Worm (Caenorhabditis elegans) whole organism, L4 larva: ENCODE data around the gene C31E10.6.

Experiments
- F10B5.3 ChIP-seq: sonication (generic microtip); optimal IDR thresholded peaks from 2 replicates; lab custom pipeline; 2016; ENCODE audit warnings: mild to moderate bottlenecking, missing genetic modification characterization, missing compliant biosample characterization
- F26F4.8 ChIP-seq: fragments of 200-800 bp; sonication (Bioruptor generic); conservative IDR thresholded peaks from 2 replicates; pipeline ENCODE4 v1.3.6; 2022; ENCODE audit warnings: missing genetic modification characterization, missing compliant biosample characterization
- F49E8.2 ChIP-seq: sonication (generic microtip); optimal IDR thresholded peaks from 2 replicates; lab custom pipeline; 2016; ENCODE audit warnings: missing compliant biosample characterization, mild to moderate bottlenecking, missing genetic modification characterization, borderline replicate concordance
- R02D3.7 ChIP-seq: fragments of 150-350 bp; sonication (generic microtip); optimal IDR thresholded peaks from 3 replicates; lab custom pipeline; 2014; ENCODE audit warnings: missing biosample characterization, missing genetic modification characterization
- Y48G9A.11 ChIP-seq: fragments of 200-800 bp; sonication (Bioruptor generic); IDR thresholded peaks from 2 replicates; pipeline ENCODE4 v1.3.6; 2022; ENCODE audit warnings: missing genetic modification reagents, missing genetic modification characterization, missing compliant biosample characterization
- ama-1 ChIP-seq: fragments of 150-350 bp; optimal IDR thresholded peaks from 2 replicates; lab custom pipeline; 2014; ENCODE audit warnings: inconsistent platforms, mixed read lengths
- arid-1 ChIP-seq: fragments of 200-800 bp; sonication (Bioruptor generic); conservative IDR thresholded peaks from 2 replicates; pipeline ENCODE4 v1.3.6; 2022; ENCODE audit warnings: missing genetic modification reagents, missing genetic modification characterization, missing compliant biosample characterization
- ceh-20 ChIP-seq: fragments of 200-800 bp; sonication (Bioruptor generic); IDR thresholded peaks from 2 replicates; pipeline ENCODE4 v1.3.6; 2022; ENCODE audit warnings: missing genetic modification reagents, missing genetic modification characterization, missing compliant biosample characterization
- ceh-62 ChIP-seq: sonication (generic microtip); optimal IDR thresholded peaks from 2 replicates; lab custom pipeline; 2017; ENCODE audit warnings: missing biosample characterization, missing genetic modification characterization
- cey-2 ChIP-seq: sonication (generic microtip); optimal IDR thresholded peaks from 3 replicates; lab custom pipeline; 2017; ENCODE audit warnings: missing genetic modification characterization, mild to moderate bottlenecking, missing compliant biosample characterization, antibody characterized with exemption, borderline replicate concordance; ENCODE audit not compliant: insufficient read depth
- ctbp-1 ChIP-seq: fragments of 200-800 bp; sonication (Bioruptor generic); IDR thresholded peaks from 2 replicates; pipeline ENCODE4 v1.3.6; 2022; ENCODE audit warnings: missing genetic modification reagents, missing genetic modification characterization, missing compliant biosample characterization
- daf-12 ChIP-seq: fragments of 150-350 bp; optimal IDR thresholded peaks from 2 replicates; lab custom pipeline; 2014; ENCODE audit warnings: missing biosample characterization, missing genetic modification reagents, missing genetic modification characterization
- daf-19 ChIP-seq: fragments of 200-800 bp; sonication (Bioruptor generic); conservative IDR thresholded peaks from 2 replicates; pipeline ENCODE4 v1.3.6; 2022; ENCODE audit warnings: missing genetic modification characterization, missing compliant biosample characterization
- dmd-9 ChIP-seq: fragments of 200-800 bp; sonication (Bioruptor generic); IDR thresholded peaks from 2 replicates; pipeline ENCODE4 v1.3.6; 2022; ENCODE audit warnings: missing genetic modification reagents, missing genetic modification characterization, missing compliant biosample characterization
- duxl-1 ChIP-seq: sonication (generic microtip); optimal IDR thresholded peaks from 2 replicates; lab custom pipeline; 2016; ENCODE audit warnings: mild to moderate bottlenecking, missing genetic modification characterization, moderate library complexity, missing compliant biosample characterization; ENCODE audit not compliant: poor library complexity
- dve-1 ChIP-seq: sonication (generic microtip); optimal IDR thresholded peaks from 2 replicates; lab custom pipeline; 2017; ENCODE audit warnings: antibody characterized with exemption, mild to moderate bottlenecking, missing genetic modification characterization, missing compliant biosample characterization; ENCODE audit not compliant: insufficient read depth
- egl-27 ChIP-seq: sonication (generic microtip); optimal IDR thresholded peaks from 3 replicates; lab custom pipeline; 2017; ENCODE audit warnings: missing biosample characterization, missing genetic modification reagents, missing genetic modification characterization
- gei-8 ChIP-seq: fragments of 200-800 bp; sonication (Bioruptor generic); optimal IDR thresholded peaks from 2 replicates; lab custom pipeline; 2018; ENCODE audit warnings: mild to moderate bottlenecking, missing genetic modification characterization, missing compliant biosample characterization
- lin-29 ChIP-seq: fragments of 200-800 bp; sonication (Bioruptor generic); IDR thresholded peaks from 2 replicates; pipeline ENCODE4 v1.3.6; 2022; ENCODE audit warnings: missing genetic modification reagents, missing genetic modification characterization, missing compliant biosample characterization
- lin-38 ChIP-seq: fragments of 200-800 bp; sonication (Bioruptor generic); IDR thresholded peaks from 2 replicates; pipeline ENCODE4 v1.3.6; 2022; ENCODE audit warnings: missing genetic modification reagents, missing genetic modification characterization, missing compliant biosample characterization
- lin-39 ChIP-seq: fragments of 150-350 bp; optimal IDR thresholded peaks from 2 replicates; lab custom pipeline; 2014; ENCODE audit warnings: missing biosample characterization, missing genetic modification reagents, missing genetic modification characterization
- lir-3 ChIP-seq: sonication (generic microtip); optimal IDR thresholded peaks from 2 replicates; lab custom pipeline; 2016; ENCODE audit warnings: mild to moderate bottlenecking, missing genetic modification characterization, missing compliant biosample characterization
- lsy-2 ChIP-seq, 2 experiments: fragments of 150-350 bp in 1 of 2; sonication (generic microtip) in 1 of 2; optimal IDR thresholded peaks; 2 replicates each; lab custom pipeline; 2014 to 2017; ENCODE audit warnings: missing biosample characterization in 2 of 2, missing genetic modification characterization in 2 of 2
- madf-9 ChIP-seq: fragments of 200-800 bp; sonication (Bioruptor generic); conservative IDR thresholded peaks from 2 replicates; pipeline ENCODE4 v1.3.6; 2022; ENCODE audit warnings: missing genetic modification reagents, missing genetic modification characterization, missing compliant biosample characterization
- mdl-1 ChIP-seq, 2 experiments: fragments of 150-350 bp in 1 of 2; sonication (generic microtip) in 1 of 2; optimal IDR thresholded peaks; 2 replicates each; lab custom pipeline; 2014 to 2017; ENCODE audit warnings: missing biosample characterization in 2 of 2, missing genetic modification characterization in 2 of 2
- mdt-29 ChIP-seq: fragments of 200-800 bp; sonication (Bioruptor generic); IDR thresholded peaks from 2 replicates; pipeline ENCODE4 v1.3.6; 2022; ENCODE audit warnings: missing genetic modification reagents, missing genetic modification characterization, missing compliant biosample characterization
- mep-1 ChIP-seq: fragments of 150-350 bp; sonication (generic microtip); optimal IDR thresholded peaks from 3 replicates; lab custom pipeline; 2014; ENCODE audit warnings: missing biosample characterization, missing genetic modification characterization
- mxl-2 ChIP-seq: fragments of 200-800 bp; sonication (Bioruptor generic); conservative IDR thresholded peaks from 2 replicates; pipeline ENCODE4 v1.3.6; 2022; ENCODE audit warnings: missing genetic modification reagents, missing genetic modification characterization, missing compliant biosample characterization
- nhr-10 ChIP-seq: fragments of 150-350 bp; optimal IDR thresholded peaks from 2 replicates; lab custom pipeline; 2014; ENCODE audit warnings: missing biosample characterization, missing genetic modification characterization
- nhr-102 ChIP-seq: sonication (generic microtip); optimal IDR thresholded peaks from 2 replicates; lab custom pipeline; 2016; ENCODE audit warnings: mild to moderate bottlenecking, missing genetic modification characterization, moderate library complexity, missing compliant biosample characterization
- nhr-111 ChIP-seq: fragments of 200-800 bp; sonication (Bioruptor generic); optimal IDR thresholded peaks from 2 replicates; lab custom pipeline; 2018; ENCODE audit warnings: mild to moderate bottlenecking, missing genetic modification characterization, missing compliant biosample characterization
- nhr-41 ChIP-seq: fragments of 200-800 bp; sonication (Bioruptor generic); IDR thresholded peaks from 2 replicates; pipeline ENCODE4 v1.3.6; 2022; ENCODE audit warnings: missing genetic modification reagents, missing genetic modification characterization, missing compliant biosample characterization
- nhr-76 ChIP-seq: fragments of 150-350 bp; optimal IDR thresholded peaks from 2 replicates; lab custom pipeline; 2014; ENCODE audit warnings: missing biosample characterization, missing genetic modification characterization
- nhr-77 ChIP-seq: fragments of 150-350 bp; optimal IDR thresholded peaks from 2 replicates; lab custom pipeline; 2014; ENCODE audit warnings: missing biosample characterization, missing genetic modification characterization
- pha-4 ChIP-seq, 2 experiments: fragments of 150-350 bp in 1 of 2; fragments of 200-800 bp in 1 of 2; sonication (Bioruptor generic) in 1 of 2; IDR thresholded peaks in 1 of 2; optimal IDR thresholded peaks in 1 of 2; 2 replicates each; pipeline versions ENCODE4 v1.3.6 to Lab custom; 2014 to 2022; ENCODE audit warnings: missing genetic modification characterization in 2 of 2, missing genetic modification reagents in 2 of 2, missing biosample characterization in 1 of 2, missing compliant biosample characterization in 1 of 2
- php-3 ChIP-seq: fragments of 200-800 bp; sonication (Bioruptor generic); IDR thresholded peaks from 2 replicates; pipeline ENCODE4 v1.3.6; 2022; ENCODE audit warnings: missing genetic modification reagents, missing genetic modification characterization, missing compliant biosample characterization
- rbr-2 ChIP-seq: sonication (generic microtip); optimal IDR thresholded peaks from 2 replicates; lab custom pipeline; 2016; ENCODE audit warnings: missing genotype, missing genetic modification characterization, missing compliant biosample characterization
- sdz-12 ChIP-seq: fragments of 200-800 bp; sonication (Bioruptor generic); optimal IDR thresholded peaks from 2 replicates; lab custom pipeline; 2018; ENCODE audit warnings: mild to moderate bottlenecking, missing genetic modification characterization, missing compliant biosample characterization
- skn-1 ChIP-seq: fragments of 150-350 bp; optimal IDR thresholded peaks from 2 replicates; lab custom pipeline; 2014; ENCODE audit warnings: missing biosample characterization, missing genetic modification characterization
- snpc-4 ChIP-seq: fragments of 150-350 bp; optimal IDR thresholded peaks from 2 replicates; lab custom pipeline; 2014; ENCODE audit warnings: missing biosample characterization, missing genetic modification characterization
- spr-3 ChIP-seq: fragments of 200-800 bp; sonication (Bioruptor generic); optimal IDR thresholded peaks from 2 replicates; lab custom pipeline; 2018; ENCODE audit warnings: mild to moderate bottlenecking, missing genetic modification characterization, missing compliant biosample characterization
- tra-1 ChIP-seq: fragments of 200-800 bp; sonication (Bioruptor generic); IDR thresholded peaks from 2 replicates; pipeline ENCODE4 v1.3.6; 2022; ENCODE audit warnings: missing genetic modification reagents, missing genetic modification characterization, missing compliant biosample characterization
- unc-39 ChIP-seq: sonication (generic microtip); optimal IDR thresholded peaks from 2 replicates; lab custom pipeline; 2017; ENCODE audit warnings: missing biosample characterization, missing genetic modification characterization
- zag-1 ChIP-seq: fragments of 150-350 bp; optimal IDR thresholded peaks from 2 replicates; lab custom pipeline; 2014; ENCODE audit warnings: missing biosample characterization, missing genetic modification characterization
- zfp-3 ChIP-seq: fragments of 200-800 bp; sonication (Bioruptor generic); conservative IDR thresholded peaks from 2 replicates; pipeline ENCODE4 v1.3.6; 2022; ENCODE audit warnings: missing genetic modification reagents, missing genetic modification characterization, missing compliant biosample characterization
- zip-11 ChIP-seq: fragments of 200-800 bp; sonication (Bioruptor generic); IDR thresholded peaks from 2 replicates; pipeline ENCODE4 v1.3.6; 2022; ENCODE audit warnings: missing genetic modification characterization, missing compliant biosample characterization
- zip-2 ChIP-seq: fragments of 150-350 bp; optimal IDR thresholded peaks from 2 replicates; lab custom pipeline; 2014; ENCODE audit warnings: missing biosample characterization, missing genetic modification characterization

C31E10.6 gene

DNA sequence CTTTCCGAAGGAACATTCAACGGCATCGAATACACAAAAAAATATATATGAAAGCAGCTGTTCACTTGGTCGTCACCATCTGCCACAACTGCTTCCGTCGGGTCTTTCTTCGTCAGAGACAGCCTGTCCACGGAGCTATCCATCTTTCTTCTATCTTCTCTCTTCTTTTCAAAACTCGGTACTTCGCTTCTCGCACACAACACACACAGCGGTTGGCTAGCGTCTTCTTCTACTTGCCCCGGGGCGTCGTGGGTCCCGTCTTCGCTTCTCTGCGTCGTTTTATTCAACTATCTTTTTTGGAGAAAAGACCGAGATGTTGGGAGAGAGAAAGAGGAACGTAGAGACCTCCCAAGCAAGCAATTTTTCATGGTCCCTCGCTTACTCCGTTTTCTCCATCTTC lies 20.6 kb downstream of the C31E10.6 start (continued):
- TF ChIP-seq zfp-3 (GFP tag; lab: Robert Waterston, UW) (no peak), nhr-76 (no peak), madf-9 (GFP tag; lab: Robert Waterston, UW) (no peak), R02D3.7 (tag; lab: Kevin White, UChicago) (no peak), F26F4.8 (GFP tag; lab: Robert Waterston, UW) (no peak), nhr-10 (tag; lab: Kevin White, UChicago) (no peak), duxl-1 (tag; lab: Kevin White, UChicago) (no peak), ceh-20 (0 out of 2 replicates have a peak, but pooled peaks have one; percentile 58), cey-2 (no peak), lsy-2 (tag; optimal IDR thresholded peaks at IDR 0.05; lab: Kevin White, UChicago) (peak in 1 of 2 experiments; percentile 55), spr-3 (no peak), daf-12 (no peak), nhr-111 (no peak), mxl-2 (GFP tag; lab: Robert Waterston, UW) (no peak), mdl-1 (tag; optimal IDR thresholded peaks at IDR 0.05; lab: Kevin White, UChicago) (peak in 1 of 2 experiments; percentile 31), snpc-4 (tag; lab: Kevin White, UChicago) (no peak), lin-29 (no peak), dmd-9 (GFP tag; lab: Robert Waterston, UW) (no peak), skn-1 (tag; lab: Kevin White, UChicago) (no peak), tra-1 (0 out of 2 replicates have a peak, but pooled peaks have one; percentile 56), nhr-77 (tag; lab: Kevin White, UChicago) (no peak)

ce11 chrX:14020290-14020689 lies 24.2 kb downstream of the C31E10.6 start, which contains the start of gene C04C11.1:
C04C11.1 (plus strand) TSS chrX:14020590.
- TF ChIP-seq pha-4 (GFP tag; IDR thresholded peaks at IDR 0.05; lab: Robert Waterston, UW): no peak
- no peak for TF ChIP-seq pha-4 (tag; optimal IDR thresholded peaks at IDR 0.05; lab: Kevin White, UChicago)
- no peak for TF ChIP-seq ctbp-1
- TF ChIP-seq F26F4.8 (GFP tag; lab: Robert Waterston, UW): no peak
- no peak for TF ChIP-seq Y48G9A.11 (GFP tag; lab: Robert Waterston, UW)
- TF ChIP-seq gei-8 (GFP tag; lab: Kevin White, UChicago): no peak
- TF ChIP-seq ama-1 (lab: Kevin White, UChicago): no peak
- TF ChIP-seq zip-2 (tag; lab: Kevin White, UChicago): no peak
- TF ChIP-seq ceh-62 (tag; lab: Kevin White, UChicago): no peak
- no peak for TF ChIP-seq lin-29
- no peak for TF ChIP-seq zip-11 (GFP tag; lab: Robert Waterston, UW)
- TF ChIP-seq mep-1 (tag; lab: Kevin White, UChicago): no peak
- no peak for TF ChIP-seq daf-19 (GFP tag; lab: Robert Waterston, UW)
- TF ChIP-seq rbr-2 (tag; lab: Kevin White, UChicago): no peak
- no peak for TF ChIP-seq lir-3 (tag; lab: Kevin White, UChicago)
- no peak for TF ChIP-seq lin-38 (GFP tag; lab: Robert Waterston, UW)
- TF ChIP-seq zfp-3 (GFP tag; lab: Robert Waterston, UW): no peak
- no peak for TF ChIP-seq unc-39
- TF ChIP-seq, all 104 proteins: peak for 0

DNA sequence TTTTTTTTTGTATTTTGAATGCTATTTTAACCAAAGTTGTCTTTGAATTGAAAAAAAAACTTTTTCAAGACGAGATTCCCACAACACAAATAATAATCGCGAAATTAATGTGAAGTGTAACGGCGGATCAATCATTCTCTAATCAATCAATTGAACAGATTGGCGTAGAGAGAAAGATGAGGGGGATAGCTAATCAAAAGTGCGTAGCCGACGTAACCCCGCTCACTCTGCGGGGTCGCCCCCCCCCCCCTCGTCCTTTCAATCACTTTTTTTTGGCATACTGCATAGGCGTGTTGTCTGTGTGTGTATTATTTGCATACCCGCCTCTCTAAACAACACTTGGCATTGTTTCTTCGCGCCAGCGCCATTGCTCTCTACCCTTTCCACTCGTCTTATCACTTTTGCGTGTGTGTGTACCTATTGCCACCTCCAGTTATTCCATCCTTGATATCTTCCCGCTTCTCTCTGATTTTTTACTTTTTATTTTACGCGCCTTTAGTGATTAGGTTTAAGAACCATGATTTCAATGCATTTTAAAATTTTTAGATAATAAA lies 28.3 kb downstream of the C31E10.6 start:
- no peak for TF ChIP-seq egl-27 (tag; lab: Kevin White, UChicago)
- TF ChIP-seq php-3: no peak
- TF ChIP-seq lin-39 (tag; lab: Kevin White, UChicago): no peak
- no peak for TF ChIP-seq zfp-3 (GFP tag; lab: Robert Waterston, UW)
- no peak for TF ChIP-seq mdt-29
- no peak for TF ChIP-seq nhr-102 (tag; lab: Kevin White, UChicago)
- no peak for TF ChIP-seq skn-1 (tag; lab: Kevin White, UChicago)
- peak; percentile 71; the same call in 1 of the 2 replicates for TF ChIP-seq nhr-41 (GFP tag; lab: Robert Waterston, UW)
- TF ChIP-seq zip-2 (tag; lab: Kevin White, UChicago): no peak
- TF ChIP-seq F49E8.2 (tag; lab: Kevin White, UChicago): no peak
- no peak for TF ChIP-seq rbr-2 (tag; lab: Kevin White, UChicago)
- TF ChIP-seq F10B5.3 (tag; lab: Kevin White, UChicago): no peak
- peak; percentile 1 for TF ChIP-seq dve-1 (tag; lab: Kevin White, UChicago)
- no peak for TF ChIP-seq arid-1 (GFP tag; lab: Robert Waterston, UW)
- TF ChIP-seq zag-1: no peak
- no peak for TF ChIP-seq cey-2
- no peak for TF ChIP-seq ctbp-1
- TF ChIP-seq ceh-62 (tag; lab: Kevin White, UChicago): no peak
- no peak for TF ChIP-seq sdz-12 (GFP tag; lab: Kevin White, UChicago)
- no peak for TF ChIP-seq mdl-1 (tag; optimal IDR thresholded peaks at IDR 0.05; lab: Kevin White, UChicago)
